Worm (Caenorhabditis elegans) whole organism, early embryonic: ENCODE measurements around the gene dnj-24.

Experiments used
- B0310.2 ChIP-seq: sonication (generic microtip); optimal IDR thresholded peaks from 2 replicates; lab custom pipeline; 2016; ENCODE audit warnings: mild to moderate bottlenecking, missing genetic modification characterization, missing compliant biosample characterization
- F13C5.2 ChIP-seq: sonication (generic microtip); optimal IDR thresholded peaks from 2 replicates; lab custom pipeline; 2017; ENCODE audit warnings: mild to moderate bottlenecking, missing genetic modification characterization, inconsistent platforms, missing compliant biosample characterization
- aly-1 ChIP-seq: sonication (generic microtip); optimal IDR thresholded peaks from 2 replicates; lab custom pipeline; 2016; ENCODE audit warnings: missing genetic modification characterization, missing compliant biosample characterization
- ama-1 ChIP-seq: fragments of 150-350 bp; optimal IDR thresholded peaks from 2 replicates; lab custom pipeline; 2014
- ceh-13 ChIP-seq: fragments of 200-800 bp; sonication (Bioruptor generic); optimal IDR thresholded peaks from 2 replicates; lab custom pipeline; 2018; ENCODE audit warnings: mild to moderate bottlenecking, missing genetic modification characterization, missing compliant biosample characterization
- ceh-36 ChIP-seq: sonication (generic microtip); optimal IDR thresholded peaks from 2 replicates; lab custom pipeline; 2016; ENCODE audit warnings: missing genetic modification characterization, inconsistent platforms, missing compliant biosample characterization
- ets-7 ChIP-seq: sonication (generic microtip); optimal IDR thresholded peaks from 2 replicates; lab custom pipeline; 2016; ENCODE audit warnings: missing genotype, missing genetic modification characterization, missing compliant biosample characterization
- flt-1 ChIP-seq: fragments of 200-800 bp; sonication (Bioruptor generic); IDR thresholded peaks from 2 replicates; pipeline ENCODE4 v1.3.6; 2022; ENCODE audit warnings: missing genetic modification characterization, missing compliant biosample characterization
- hmbx-1 ChIP-seq: sonication (generic microtip); optimal IDR thresholded peaks from 2 replicates; lab custom pipeline; 2016; ENCODE audit warnings: mild to moderate bottlenecking, missing genetic modification characterization, missing compliant biosample characterization
- hmg-4 ChIP-seq: fragments of 200-800 bp; sonication (Bioruptor generic); optimal IDR thresholded peaks from 2 replicates; lab custom pipeline; 2018; ENCODE audit warnings: mild to moderate bottlenecking, missing genetic modification characterization, missing compliant biosample characterization
- hnd-1 ChIP-seq: sonication (generic microtip); optimal IDR thresholded peaks from 2 replicates; lab custom pipeline; 2016; ENCODE audit warnings: missing genetic modification characterization, missing compliant biosample characterization
- pes-1 ChIP-seq: fragments of 200-800 bp; sonication (Bioruptor generic); IDR thresholded peaks from 2 replicates; pipeline ENCODE4 v1.3.6; 2022; ENCODE audit warnings: missing genetic modification reagents, missing genetic modification characterization, missing compliant biosample characterization
- scrt-1 ChIP-seq: fragments of 200-800 bp; sonication (Bioruptor generic); IDR thresholded peaks from 2 replicates; pipeline ENCODE4 v1.3.6; 2022; ENCODE audit warnings: missing genetic modification characterization, missing compliant biosample characterization
- sea-1 ChIP-seq: fragments of 200-800 bp; sonication (Bioruptor generic); conservative IDR thresholded peaks from 2 replicates; pipeline ENCODE4 v1.3.6; 2022; ENCODE audit warnings: missing genetic modification characterization, missing compliant biosample characterization
- tbx-11 ChIP-seq: fragments of 200-800 bp; sonication (Bioruptor generic); IDR thresholded peaks from 2 replicates; pipeline ENCODE4 v1.3.6; 2022; ENCODE audit warnings: missing genetic modification characterization, missing compliant biosample characterization
- tbx-37 ChIP-seq: fragments of 200-800 bp; sonication (Bioruptor generic); conservative IDR thresholded peaks from 2 replicates; pipeline ENCODE4 v1.3.6; 2022; ENCODE audit warnings: missing genetic modification reagents, missing genetic modification characterization, missing compliant biosample characterization
- tra-4 ChIP-seq: sonication (generic microtip); optimal IDR thresholded peaks from 2 replicates; lab custom pipeline; 2017; ENCODE audit warnings: missing genetic modification characterization, missing compliant biosample characterization

The dnj-24 gene

ce11 chrIII:5405628-5406084 lies 18.2 kb downstream of the dnj-24 start, which contains the start of the genes W03A5.2 and Y32H12A.8:
W03A5.2 (plus strand) TSS chrIII:5406034.
Y32H12A.8 (minus strand) TSS chrIII:5406037.
- TF ChIP-seq tbx-37 (GFP tag; lab: Robert Waterston, UW) (no peak), tbx-11 (GFP tag; lab: Robert Waterston, UW) (no peak), B0310.2 (tag; lab: Kevin White, UChicago) (no peak), F13C5.2 (tag; lab: Kevin White, UChicago) (no peak), ceh-13 (GFP tag; lab: Kevin White, UChicago) (no peak), flt-1 (no peak), tra-4 (tag; lab: Kevin White, UChicago) (no peak), hmbx-1 (tag; lab: Kevin White, UChicago) (no peak)

- no peak for TF ChIP-seq tra-4 (tag; lab: Kevin White, UChicago)
- no peak for TF ChIP-seq hnd-1
- no peak for TF ChIP-seq ama-1
- no peak for TF ChIP-seq aly-1 (tag; lab: Kevin White, UChicago)
- TF ChIP-seq F13C5.2 (tag; lab: Kevin White, UChicago): no peak
- no peak for TF ChIP-seq ceh-13 (GFP tag; lab: Kevin White, UChicago)
- TF ChIP-seq pes-1: no peak
- no peak for TF ChIP-seq ets-7 (tag; lab: Kevin White, UChicago)
- no peak for TF ChIP-seq scrt-1 (GFP tag; lab: Robert Waterston, UW)
- no peak for TF ChIP-seq tbx-37 (GFP tag; lab: Robert Waterston, UW)
- no peak for TF ChIP-seq flt-1
- no peak for TF ChIP-seq tbx-11 (GFP tag; lab: Robert Waterston, UW)
- no peak for TF ChIP-seq hmg-4
- no peak for TF ChIP-seq B0310.2 (tag; lab: Kevin White, UChicago)
- TF ChIP-seq hmbx-1 (tag; lab: Kevin White, UChicago): no peak
- TF ChIP-seq sea-1 (GFP tag; lab: Robert Waterston, UW): no peak
Observed at ce11 chrIII:5404998-5405397, 18.9 kb downstream of the dnj-24 start.

- no peak for TF ChIP-seq ceh-13 (GFP tag; lab: Kevin White, UChicago)
- TF ChIP-seq hnd-1: no peak
- no peak for TF ChIP-seq sea-1 (GFP tag; lab: Robert Waterston, UW)
- TF ChIP-seq flt-1: no peak
- TF ChIP-seq F13C5.2 (tag; lab: Kevin White, UChicago): no peak
- TF ChIP-seq pes-1: no peak
- no peak for TF ChIP-seq ets-7 (tag; lab: Kevin White, UChicago)
- no peak for TF ChIP-seq tra-4 (tag; lab: Kevin White, UChicago)
- TF ChIP-seq scrt-1 (GFP tag; lab: Robert Waterston, UW): no peak
Observed at ce11 chrIII:5402419-5402818, 21.5 kb downstream of the dnj-24 start.

ce11 chrIII:5395746-5396145 lies 28.1 kb downstream of the dnj-24 start:
- no peak for TF ChIP-seq ceh-36 (tag; lab: Kevin White, UChicago)
- TF ChIP-seq hmg-4: no peak
- TF ChIP-seq hmbx-1 (tag; lab: Kevin White, UChicago): no peak
- no peak for TF ChIP-seq hnd-1
- TF ChIP-seq tra-4 (tag; lab: Kevin White, UChicago): no peak
- no peak for TF ChIP-seq ets-7 (tag; lab: Kevin White, UChicago)
- TF ChIP-seq F13C5.2 (tag; lab: Kevin White, UChicago): no peak
- no peak for TF ChIP-seq tbx-11 (GFP tag; lab: Robert Waterston, UW)
- no peak for TF ChIP-seq sea-1 (GFP tag; lab: Robert Waterston, UW)
- TF ChIP-seq B0310.2 (tag; lab: Kevin White, UChicago): no peak
- TF ChIP-seq aly-1 (tag; lab: Kevin White, UChicago): no peak

ce11 chrIII:5389365-5389764 lies 34.5 kb downstream of the dnj-24 start:
- no peak for TF ChIP-seq pes-1
- TF ChIP-seq B0310.2 (tag; lab: Kevin White, UChicago): no peak
- no peak for TF ChIP-seq sea-1 (GFP tag; lab: Robert Waterston, UW)
- no peak for TF ChIP-seq tbx-11 (GFP tag; lab: Robert Waterston, UW)
- no peak for TF ChIP-seq scrt-1 (GFP tag; lab: Robert Waterston, UW)
- TF ChIP-seq tra-4 (tag; lab: Kevin White, UChicago): no peak
- no peak for TF ChIP-seq hnd-1
- TF ChIP-seq ets-7 (tag; lab: Kevin White, UChicago): no peak
- TF ChIP-seq aly-1 (tag; lab: Kevin White, UChicago): no peak
- TF ChIP-seq ceh-13 (GFP tag; lab: Kevin White, UChicago): no peak
- TF ChIP-seq ama-1: no peak
- no peak for TF ChIP-seq F13C5.2 (tag; lab: Kevin White, UChicago)
- TF ChIP-seq hmbx-1 (tag; lab: Kevin White, UChicago): no peak
- no peak for TF ChIP-seq tbx-37 (GFP tag; lab: Robert Waterston, UW)
- TF ChIP-seq flt-1: no peak
- no peak for TF ChIP-seq hmg-4

- no peak for TF ChIP-seq tbx-37 (GFP tag; lab: Robert Waterston, UW)
- no peak for TF ChIP-seq sea-1 (GFP tag; lab: Robert Waterston, UW)
- TF ChIP-seq tra-4 (tag; lab: Kevin White, UChicago): no peak
- no peak for TF ChIP-seq B0310.2 (tag; lab: Kevin White, UChicago)
- TF ChIP-seq ama-1: no peak
- TF ChIP-seq hmbx-1 (tag; lab: Kevin White, UChicago): no peak
- TF ChIP-seq tbx-11 (GFP tag; lab: Robert Waterston, UW): no peak
- no peak for TF ChIP-seq hmg-4
- TF ChIP-seq scrt-1 (GFP tag; lab: Robert Waterston, UW): no peak
- no peak for TF ChIP-seq ets-7 (tag; lab: Kevin White, UChicago)
- TF ChIP-seq ceh-36 (tag; lab: Kevin White, UChicago): no peak
- no peak for TF ChIP-seq hnd-1
- no peak for TF ChIP-seq pes-1
Observed at ce11 chrIII:5388113-5388512, 35.8 kb downstream of the dnj-24 start.

- TF ChIP-seq ets-7 (tag; lab: Kevin White, UChicago) (no peak), B0310.2 (tag; lab: Kevin White, UChicago) (no peak), aly-1 (tag; lab: Kevin White, UChicago) (no peak), tra-4 (tag; lab: Kevin White, UChicago) (no peak), pes-1 (no peak), tbx-11 (GFP tag; lab: Robert Waterston, UW) (no peak), hmbx-1 (tag; lab: Kevin White, UChicago) (no peak), scrt-1 (GFP tag; lab: Robert Waterston, UW) (no peak), ceh-13 (GFP tag; lab: Kevin White, UChicago) (no peak), tbx-37 (GFP tag; lab: Robert Waterston, UW) (no peak), hnd-1 (no peak), ceh-36 (tag; lab: Kevin White, UChicago) (no peak), F13C5.2 (tag; lab: Kevin White, UChicago) (no peak), hmg-4 (no peak), ama-1 (no peak), flt-1 (no peak), sea-1 (GFP tag; lab: Robert Waterston, UW) (no peak)
Observed at ce11 chrIII:5385315-5385714, 38.6 kb downstream of the dnj-24 start, which contains the start of gene Y32H12A.7. Y32H12A.7 (minus strand) TSS chrIII:5385415.
